Worm (Caenorhabditis elegans) whole organism, early embryonic: ENCODE results near the gene R05H11.2.
A peak's percentile ranks its signal among the peaks of the same experiment; 100 is the strongest.

Experiments used
- aly-1 ChIP-seq: sonication (generic microtip); optimal IDR thresholded peaks from 2 replicates; lab custom pipeline; 2016; ENCODE audit warnings: missing genetic modification characterization, missing compliant biosample characterization
- ama-1 ChIP-seq: fragments of 150-350 bp; optimal IDR thresholded peaks from 2 replicates; lab custom pipeline; 2014
- ets-7 ChIP-seq: sonication (generic microtip); optimal IDR thresholded peaks from 2 replicates; lab custom pipeline; 2016; ENCODE audit warnings: missing genotype, missing genetic modification characterization, missing compliant biosample characterization
- hnd-1 ChIP-seq: sonication (generic microtip); optimal IDR thresholded peaks from 2 replicates; lab custom pipeline; 2016; ENCODE audit warnings: missing genetic modification characterization, missing compliant biosample characterization
- tbx-11 ChIP-seq: fragments of 200-800 bp; sonication (Bioruptor generic); IDR thresholded peaks from 2 replicates; pipeline ENCODE4 v1.3.6; 2022; ENCODE audit warnings: missing genetic modification characterization, missing compliant biosample characterization

- no peak for TF ChIP-seq ama-1 (lab: Kevin White, UChicago)
- TF ChIP-seq hnd-1 (tag; lab: Kevin White, UChicago): peak; percentile 51
- TF ChIP-seq aly-1 (tag; lab: Kevin White, UChicago): peak; percentile 31
- no peak for TF ChIP-seq tbx-11
- no peak for TF ChIP-seq ets-7 (tag; lab: Kevin White, UChicago)
Measured at ce11 chrIII:6805397-6805796, 7.3 kb downstream of the R05H11.2 start.
